Worm (Caenorhabditis elegans) whole organism, L4/young adult: Measurements from ENCODE around the gene fnta-1.

ENCODE experiments used
- W03F9.2 ChIP-seq: fragments of 150-350 bp; optimal IDR thresholded peaks from 2 replicates; lab custom pipeline; 2014; ENCODE audit warnings: missing biosample characterization, missing genetic modification characterization
- dao-5 ChIP-seq: sonication (generic microtip); optimal IDR thresholded peaks from 2 replicates; lab custom pipeline; 2016; ENCODE audit warnings: missing genotype, missing genetic modification characterization, moderate library complexity, missing compliant biosample characterization
- him-1 ChIP-seq: sonication (generic microtip); optimal IDR thresholded peaks from 2 replicates; lab custom pipeline; 2016; ENCODE audit warnings: missing genotype, missing genetic modification reagents, missing genetic modification characterization, missing compliant biosample characterization

- TF ChIP-seq dao-5 (tag; lab: Kevin White, UChicago) = no peak
- no peak for TF ChIP-seq him-1 (tag; lab: Kevin White, UChicago)
- no peak for TF ChIP-seq W03F9.2 (tag; lab: Kevin White, UChicago)
These were observed 21.5 kb upstream of the fnta-1 start, which contains the start of gene pqbp-1.1 for ce11 chrIV:261607-262006.
